Worm (Caenorhabditis elegans): ENCODE data around the gene T13H10.2.

The T13H10.2 gene

ce11 chrIV:9982895-9983294 is 18.9 kb downstream of the T13H10.2 start, which contains the start of gene mam-2:
Gene mam-2 (plus strand): TSS chrIV:9983195.
- TF ChIP-seq tab-1 (GFP tag; IDR thresholded peaks at IDR 0.05) (no peak), cog-1 (tag; optimal IDR thresholded peaks at IDR 0.05) (no peak), klf-2 (GFP tag; conservative IDR thresholded peaks at IDR 0.05) (no peak), ztf-23 (GFP tag; IDR thresholded peaks at IDR 0.05) (no peak), med-1 (GFP tag; optimal IDR thresholded peaks at IDR 0.05; ENCODE audit: insufficient read depth) (no peak), T22C8.4 (GFP tag; IDR thresholded peaks at IDR 0.05) (no peak), flt-1 (GFP tag; IDR thresholded peaks at IDR 0.05) (no peak), ztf-29 (GFP tag; IDR thresholded peaks at IDR 0.05) (no peak), ref-1 (GFP tag; conservative IDR thresholded peaks at IDR 0.05) (no peak)

- TF ChIP-seq ztf-29 (GFP tag; IDR thresholded peaks at IDR 0.05) (no peak), med-1 (GFP tag; optimal IDR thresholded peaks at IDR 0.05; ENCODE audit: insufficient read depth) (no peak), klf-2 (GFP tag; conservative IDR thresholded peaks at IDR 0.05) (no peak), ref-1 (GFP tag; conservative IDR thresholded peaks at IDR 0.05) (no peak), tab-1 (GFP tag; IDR thresholded peaks at IDR 0.05) (no peak), cog-1 (tag; optimal IDR thresholded peaks at IDR 0.05) (no peak), flt-1 (GFP tag; IDR thresholded peaks at IDR 0.05) (no peak), ztf-23 (GFP tag; IDR thresholded peaks at IDR 0.05) (no peak), T22C8.4 (GFP tag; IDR thresholded peaks at IDR 0.05) (no peak)
These were observed 25.4 kb downstream of the T13H10.2 start for ce11 chrIV:9989416-9989815.

DNA sequence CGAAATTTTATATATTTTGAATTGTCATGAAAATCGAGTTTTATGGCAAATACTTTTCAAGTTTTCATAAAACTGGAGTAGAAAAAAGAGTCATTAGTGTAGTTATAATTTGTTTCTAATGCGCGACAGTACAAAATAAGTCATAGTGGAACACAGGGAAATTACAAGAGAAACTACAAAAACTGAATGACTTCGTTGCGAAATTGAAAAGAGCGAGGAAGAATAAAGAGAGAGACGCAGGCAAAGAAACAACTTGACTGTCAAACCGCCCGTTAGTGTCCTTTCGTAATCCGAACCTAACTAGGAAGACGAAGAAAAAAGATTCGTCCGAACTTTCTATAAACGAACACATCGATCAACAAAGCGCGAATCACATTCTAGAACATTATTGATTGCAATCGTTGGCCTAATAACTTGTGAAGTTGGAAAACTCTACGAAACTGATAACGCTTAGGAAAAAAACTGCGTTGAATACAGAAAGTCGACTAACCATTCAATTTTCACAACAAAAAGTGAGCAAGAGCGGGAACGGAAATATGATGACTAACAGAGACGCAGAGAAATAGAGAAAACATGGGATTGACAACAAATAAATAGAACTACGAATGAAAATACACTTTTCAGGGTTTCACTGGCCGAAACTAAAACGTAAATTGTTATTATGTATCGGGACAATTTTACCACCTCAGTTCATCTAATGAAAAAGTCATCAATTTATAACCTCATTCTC is 29.5 kb downstream of the T13H10.2 start:
- TF ChIP-seq cog-1 (tag; optimal IDR thresholded peaks at IDR 0.05) (no peak), klf-2 (GFP tag; conservative IDR thresholded peaks at IDR 0.05) (no peak), ztf-23 (GFP tag; IDR thresholded peaks at IDR 0.05) (no peak), T22C8.4 (GFP tag; IDR thresholded peaks at IDR 0.05) (no peak), ref-1 (GFP tag; conservative IDR thresholded peaks at IDR 0.05) (no peak), ztf-29 (GFP tag; IDR thresholded peaks at IDR 0.05) (no peak), tab-1 (GFP tag; IDR thresholded peaks at IDR 0.05) (no peak), flt-1 (GFP tag; IDR thresholded peaks at IDR 0.05) (no peak), med-1 (GFP tag; optimal IDR thresholded peaks at IDR 0.05; ENCODE audit: insufficient read depth) (no peak)

DNA sequence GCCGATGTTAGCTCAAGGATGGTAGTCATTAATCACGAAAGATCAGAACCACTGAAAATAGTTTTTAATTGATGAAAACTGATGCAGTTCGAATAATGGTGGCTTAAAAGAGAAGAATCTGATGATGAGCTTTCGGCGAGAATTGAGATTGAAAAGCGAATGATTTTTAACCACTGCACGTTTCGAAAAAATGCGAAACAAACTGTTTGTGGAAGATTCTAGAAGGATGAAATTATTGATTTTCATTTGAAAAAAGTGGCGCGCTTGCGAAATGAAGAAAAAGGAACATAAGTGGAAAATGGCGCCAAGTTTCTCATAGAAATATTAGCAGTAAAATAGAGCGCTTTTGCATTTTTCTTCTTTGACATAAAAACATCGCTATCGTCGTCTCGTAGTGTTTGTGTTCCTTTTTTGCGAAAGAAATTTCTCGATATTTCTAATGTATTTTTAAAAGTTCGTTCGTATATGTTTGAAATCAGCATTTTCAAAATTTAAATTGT is 30.9 kb downstream of the T13H10.2 start, which contains the start of gene uba-1:
Gene uba-1, minus strand, starts transcription at position 51 of the 500 bp plus-strand sequence.
- TF ChIP-seq med-1 (GFP tag; optimal IDR thresholded peaks at IDR 0.05; ENCODE audit: insufficient read depth) (no peak), flt-1 (GFP tag; IDR thresholded peaks at IDR 0.05) (no peak), ztf-29 (GFP tag; IDR thresholded peaks at IDR 0.05) (no peak), T22C8.4 (GFP tag; IDR thresholded peaks at IDR 0.05) (no peak), tab-1 (GFP tag; IDR thresholded peaks at IDR 0.05) (no peak), ztf-23 (GFP tag; IDR thresholded peaks at IDR 0.05) (no peak), cog-1 (tag; optimal IDR thresholded peaks at IDR 0.05) (no peak), klf-2 (GFP tag; conservative IDR thresholded peaks at IDR 0.05) (no peak), ref-1 (GFP tag; conservative IDR thresholded peaks at IDR 0.05) (no peak)

DNA sequence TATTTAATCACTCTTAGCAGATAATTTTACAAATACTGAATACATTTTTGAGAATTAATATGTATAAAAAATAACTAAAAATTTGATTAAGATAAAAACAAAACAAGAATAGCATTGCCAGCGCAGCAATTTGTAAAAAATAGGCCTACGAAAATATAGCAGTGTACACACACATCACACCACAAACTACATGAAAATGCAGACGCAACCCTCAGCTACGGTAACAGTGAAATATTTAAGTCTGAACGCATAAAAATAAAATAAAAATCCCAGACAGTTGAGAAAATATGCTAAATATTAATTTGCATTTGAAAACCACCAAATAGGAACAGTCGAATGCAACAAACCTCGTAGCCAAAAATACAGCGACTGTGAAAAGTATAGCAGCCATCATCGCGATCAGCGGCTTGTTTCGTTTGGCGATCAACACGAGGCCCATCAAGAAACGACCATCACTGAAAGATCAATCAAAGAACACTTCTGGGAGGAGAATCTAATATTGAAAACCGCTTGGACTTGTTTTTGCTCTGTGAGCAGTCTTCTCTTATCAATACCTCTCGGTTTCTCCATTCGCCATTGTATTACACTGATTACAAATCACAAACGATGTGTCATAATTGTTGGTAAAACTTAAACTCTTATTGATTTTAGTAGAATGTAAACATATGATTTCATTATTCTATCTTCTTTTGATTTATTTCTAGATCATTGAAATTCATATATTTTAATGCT is 34.6 kb downstream of the T13H10.2 start, which contains the start of gene pyp-1:
Gene pyp-1, minus strand, starts transcription at position 439 of the 732 bp plus-strand sequence.
- TF ChIP-seq flt-1 (GFP tag; IDR thresholded peaks at IDR 0.05) = no peak

ce11 chrIV:10001748-10002147 is 37.7 kb downstream of the T13H10.2 start, which contains the start of gene C47E12.3:
Gene C47E12.3 (minus strand): TSS chrIV:10001848.
- TF ChIP-seq ztf-23 (GFP tag; IDR thresholded peaks at IDR 0.05) (no peak), klf-2 (GFP tag; conservative IDR thresholded peaks at IDR 0.05) (no peak), flt-1 (GFP tag; IDR thresholded peaks at IDR 0.05) (no peak), T22C8.4 (GFP tag; IDR thresholded peaks at IDR 0.05) (no peak), ztf-29 (GFP tag; IDR thresholded peaks at IDR 0.05) (no peak), med-1 (GFP tag; optimal IDR thresholded peaks at IDR 0.05; ENCODE audit: insufficient read depth) (no peak), cog-1 (tag; optimal IDR thresholded peaks at IDR 0.05) (no peak), ref-1 (GFP tag; conservative IDR thresholded peaks at IDR 0.05) (no peak), tab-1 (GFP tag; IDR thresholded peaks at IDR 0.05) (no peak)

- TF ChIP-seq med-1 (GFP tag; optimal IDR thresholded peaks at IDR 0.05; ENCODE audit: insufficient read depth) (no peak), cog-1 (tag; optimal IDR thresholded peaks at IDR 0.05) (no peak), T22C8.4 (GFP tag; IDR thresholded peaks at IDR 0.05) (no peak), ztf-29 (GFP tag; IDR thresholded peaks at IDR 0.05) (no peak), flt-1 (GFP tag; IDR thresholded peaks at IDR 0.05) (no peak), klf-2 (GFP tag; conservative IDR thresholded peaks at IDR 0.05) (no peak), ref-1 (GFP tag; conservative IDR thresholded peaks at IDR 0.05) (no peak), tab-1 (GFP tag; IDR thresholded peaks at IDR 0.05) (no peak), ztf-23 (GFP tag; IDR thresholded peaks at IDR 0.05) (no peak)
These were observed 39.3 kb downstream of the T13H10.2 start, which contains the start of the genes C47E12.2 and sars-1 for ce11 chrIV:10003372-10003771. Gene C47E12.2 (minus strand): TSS chrIV:10003502. Gene sars-1 (plus strand): TSS chrIV:10003726.

DNA sequence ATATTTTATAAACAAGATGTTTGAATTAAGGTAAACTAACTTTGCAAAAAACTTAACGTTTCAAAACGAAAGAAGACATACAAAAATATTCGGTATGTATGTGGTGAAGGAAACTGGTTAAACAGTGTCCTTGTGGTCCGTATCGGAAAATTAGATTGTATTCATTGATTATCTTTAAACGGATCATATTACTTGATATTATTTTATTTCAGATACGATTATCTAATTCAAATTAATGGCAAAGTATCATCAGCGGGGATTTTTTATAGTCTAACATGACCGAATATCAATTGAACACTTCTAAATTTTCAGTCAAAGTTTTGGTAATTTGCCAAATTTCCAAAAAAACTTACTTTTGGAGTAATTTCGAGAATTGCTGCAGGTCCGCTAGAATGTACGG is 42.7 kb downstream of the T13H10.2 start, which contains the start of gene C47E12.13:
Gene C47E12.13, minus strand, starts transcription at position 101 of the 400 bp plus-strand sequence.
- TF ChIP-seq klf-2 (GFP tag; conservative IDR thresholded peaks at IDR 0.05) = no peak

DNA sequence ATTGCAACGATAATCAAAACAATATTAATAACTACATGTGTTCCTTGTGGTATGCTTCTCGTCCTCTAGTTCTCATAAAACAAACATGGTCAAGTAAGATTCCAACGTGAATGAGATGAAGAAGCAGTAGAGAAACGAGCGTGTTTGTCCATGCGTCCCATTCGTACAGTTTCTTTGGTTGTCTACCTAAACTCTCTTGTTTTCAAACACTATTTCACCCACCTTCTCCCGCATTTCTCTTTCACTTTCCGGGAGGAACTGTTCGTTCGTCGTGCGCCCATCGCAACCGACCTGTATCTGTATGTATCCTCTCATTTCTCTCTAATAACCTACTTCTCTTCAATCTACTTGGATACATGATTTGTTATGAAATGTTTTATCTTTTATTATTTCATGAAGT is 43.7 kb downstream of the T13H10.2 start:
- no peak for TF ChIP-seq tab-1 (GFP tag; IDR thresholded peaks at IDR 0.05)
- TF ChIP-seq T22C8.4 (GFP tag; IDR thresholded peaks at IDR 0.05) = no peak
- TF ChIP-seq ztf-29 (GFP tag; IDR thresholded peaks at IDR 0.05) = no peak
- TF ChIP-seq cog-1 (tag; optimal IDR thresholded peaks at IDR 0.05) = no peak
- TF ChIP-seq ref-1 (GFP tag; conservative IDR thresholded peaks at IDR 0.05) = no peak
- TF ChIP-seq klf-2 (GFP tag; conservative IDR thresholded peaks at IDR 0.05) = no peak
